Worm (Caenorhabditis elegans) whole organism, L1 larva: ENCODE data around the gene srg-5.

ENCODE experiments used
- C04F5.9 ChIP-seq: sonication (generic microtip); optimal IDR thresholded peaks from 2 replicates; lab custom pipeline; 2016; ENCODE audit warnings: missing genetic modification characterization, missing compliant biosample characterization
- C16A3.4 ChIP-seq: fragments of 150-350 bp; optimal IDR thresholded peaks from 2 replicates; lab custom pipeline; 2014; ENCODE audit warnings: missing biosample characterization, missing genetic modification characterization
- C34B4.2 ChIP-seq: sonication (generic microtip); optimal IDR thresholded peaks from 2 replicates; lab custom pipeline; 2017; ENCODE audit warnings: mild to moderate bottlenecking, missing genetic modification characterization, missing compliant biosample characterization
- alr-1 ChIP-seq: fragments of 200-800 bp; sonication (Bioruptor generic); optimal IDR thresholded peaks from 2 replicates; lab custom pipeline; 2018; ENCODE audit warnings: borderline replicate concordance, mild to moderate bottlenecking, missing genetic modification characterization, missing compliant biosample characterization
- ama-1 ChIP-seq: fragments of 150-350 bp; optimal IDR thresholded peaks from 2 replicates; lab custom pipeline; 2014
- blmp-1 ChIP-seq: fragments of 150-350 bp; optimal IDR thresholded peaks from 2 replicates; lab custom pipeline; 2014; ENCODE audit warnings: missing biosample characterization, missing genetic modification characterization
- ceh-63 ChIP-seq: fragments of 200-800 bp; sonication (Bioruptor generic); optimal IDR thresholded peaks from 2 replicates; lab custom pipeline; 2018; ENCODE audit warnings: mild to moderate bottlenecking, missing genetic modification characterization, missing compliant biosample characterization
- ceh-82 ChIP-seq, 3 experiments: fragments of 150-350 bp in 1 of 3; sonication (generic microtip) in 2 of 3; optimal IDR thresholded peaks; 2 replicates each; lab custom pipeline; 2014 to 2017; ENCODE audit warnings: missing biosample characterization in 3 of 3, missing genetic modification characterization in 3 of 3
- ces-1 ChIP-seq: fragments of 150-350 bp; optimal IDR thresholded peaks from 2 replicates; lab custom pipeline; 2014; ENCODE audit warnings: missing biosample characterization, missing genetic modification reagents, missing genetic modification characterization
- dpl-1 ChIP-seq, 3 experiments: fragments of 150-350 bp in 2 of 3; sonication (generic microtip) in 1 of 3; optimal IDR thresholded peaks; 2 replicates each; lab custom pipeline; 2014 to 2017; ENCODE audit warnings: missing biosample characterization in 3 of 3, missing genetic modification characterization in 3 of 3, missing genetic modification reagents in 3 of 3
- efl-1 ChIP-seq, 4 experiments: fragments of 150-350 bp; optimal IDR thresholded peaks in 3 of 4; peaks in 1 of 4; 1 replicate in 1 of 4; 2 replicates in 3 of 4; lab custom pipeline; 2014; ENCODE audit warnings: missing biosample characterization in 2 of 4, missing genetic modification characterization in 2 of 4, missing genetic modification reagents in 2 of 4
- efl-3 ChIP-seq: fragments of 200-800 bp; sonication (Bioruptor generic); optimal IDR thresholded peaks from 2 replicates; lab custom pipeline; 2018; ENCODE audit warnings: mild to moderate bottlenecking, missing genetic modification characterization, missing compliant biosample characterization
- egl-13 ChIP-seq: sonication (generic microtip); optimal IDR thresholded peaks from 2 replicates; lab custom pipeline; 2016; ENCODE audit warnings: missing genotype, missing genetic modification reagents, missing genetic modification characterization, missing compliant biosample characterization
- egl-27 ChIP-seq, 2 experiments: fragments of 150-350 bp in 1 of 2; sonication (generic microtip); optimal IDR thresholded peaks; 3 replicates each; lab custom pipeline; 2017 to 2018; ENCODE audit warnings: missing biosample characterization in 2 of 2, missing genetic modification characterization in 2 of 2, missing genetic modification reagents in 2 of 2
- elt-2 ChIP-seq: sonication (generic microtip); optimal IDR thresholded peaks from 2 replicates; lab custom pipeline; 2016; ENCODE audit warnings: missing genetic modification characterization, mild to moderate bottlenecking, inconsistent platforms, missing compliant biosample characterization, missing genetic modification reagents
- fkh-10 ChIP-seq: sonication (generic microtip); optimal IDR thresholded peaks from 2 replicates; lab custom pipeline; 2017; ENCODE audit warnings: missing biosample characterization, missing genetic modification reagents, missing genetic modification characterization
- fkh-4 ChIP-seq: sonication (generic microtip); optimal IDR thresholded peaks from 2 replicates; lab custom pipeline; 2016; ENCODE audit warnings: missing compliant biosample characterization, missing genetic modification characterization, borderline replicate concordance
- fos-1 ChIP-seq: fragments of 150-350 bp; optimal IDR thresholded peaks from 2 replicates; lab custom pipeline; 2014; ENCODE audit warnings: missing biosample characterization, missing genetic modification characterization
- grh-1 ChIP-seq: fragments of 200-800 bp; sonication (Bioruptor generic); IDR thresholded peaks from 2 replicates; pipeline ENCODE4 v1.3.6; 2022; ENCODE audit warnings: missing genetic modification reagents, missing genetic modification characterization, missing compliant biosample characterization
- hlh-4 ChIP-seq: sonication (generic microtip); optimal IDR thresholded peaks from 2 replicates; lab custom pipeline; 2016; ENCODE audit warnings: mild to moderate bottlenecking, missing genetic modification characterization, missing compliant biosample characterization
- jun-1 ChIP-seq: fragments of 150-350 bp; optimal IDR thresholded peaks from 2 replicates; lab custom pipeline; 2014; ENCODE audit warnings: missing biosample characterization, missing genetic modification reagents, missing genetic modification characterization
- lin-14 ChIP-seq: fragments of 200-800 bp; sonication (Bioruptor generic); optimal IDR thresholded peaks from 2 replicates; lab custom pipeline; 2018; ENCODE audit warnings: mild to moderate bottlenecking, missing genetic modification characterization, moderate library complexity, missing compliant biosample characterization
- lin-15B ChIP-seq: fragments of 150-350 bp; sonication (generic microtip); optimal IDR thresholded peaks from 3 replicates; lab custom pipeline; 2014; ENCODE audit warnings: missing biosample characterization, missing genetic modification characterization
- lin-35 ChIP-seq, 2 experiments: fragments of 150-350 bp; optimal IDR thresholded peaks; 2 replicates each; lab custom pipeline; 2014; ENCODE audit warnings: missing biosample characterization in 2 of 2, missing genetic modification characterization in 2 of 2, missing genetic modification reagents in 2 of 2
- lin-39 ChIP-seq: fragments of 150-350 bp; optimal IDR thresholded peaks from 2 replicates; lab custom pipeline; 2014; ENCODE audit warnings: missing biosample characterization, missing genetic modification reagents, missing genetic modification characterization
- lsy-2 ChIP-seq, 2 experiments: fragments of 150-350 bp; optimal IDR thresholded peaks; 2 replicates each; lab custom pipeline; 2014; ENCODE audit warnings: missing biosample characterization in 2 of 2, missing genetic modification characterization in 2 of 2
- nhr-19 ChIP-seq: fragments of 200-800 bp; sonication (Bioruptor generic); conservative IDR thresholded peaks from 2 replicates; pipeline ENCODE4 v1.3.6; 2022; ENCODE audit warnings: missing genetic modification characterization, missing compliant biosample characterization
- nhr-20 ChIP-seq: sonication (generic microtip); optimal IDR thresholded peaks from 2 replicates; lab custom pipeline; 2016; ENCODE audit warnings: mild to moderate bottlenecking, missing genetic modification characterization, missing compliant biosample characterization
- nhr-237 ChIP-seq: fragments of 150-350 bp; optimal IDR thresholded peaks from 2 replicates; lab custom pipeline; 2014; ENCODE audit warnings: missing biosample characterization, missing genetic modification characterization
- nhr-28 ChIP-seq: fragments of 150-350 bp; optimal IDR thresholded peaks from 2 replicates; lab custom pipeline; 2014; ENCODE audit warnings: missing biosample characterization, missing genetic modification characterization
- nhr-47 ChIP-seq: sonication (generic microtip); optimal IDR thresholded peaks from 2 replicates; lab custom pipeline; 2016; ENCODE audit warnings: mild to moderate bottlenecking, missing genetic modification characterization, moderate library complexity, missing compliant biosample characterization
- nhr-77 ChIP-seq: fragments of 150-350 bp; optimal IDR thresholded peaks from 2 replicates; lab custom pipeline; 2014; ENCODE audit warnings: missing biosample characterization, missing genetic modification characterization
- nhr-85 ChIP-seq: sonication (generic microtip); peaks from one replicate; lab custom pipeline; 2016; ENCODE audit warnings: missing genetic modification characterization, inconsistent platforms, missing compliant biosample characterization
- nhr-90 ChIP-seq: sonication (generic microtip); optimal IDR thresholded peaks from 2 replicates; lab custom pipeline; 2016; ENCODE audit warnings: mild to moderate bottlenecking, missing genetic modification characterization, missing compliant biosample characterization; ENCODE audit not compliant: poor library complexity
- pax-3 ChIP-seq: fragments of 200-800 bp; sonication (Bioruptor generic); optimal IDR thresholded peaks from 2 replicates; lab custom pipeline; 2018; ENCODE audit warnings: mild to moderate bottlenecking, missing genetic modification characterization, moderate library complexity, missing compliant biosample characterization
- rnt-1 ChIP-seq: sonication (generic microtip); optimal IDR thresholded peaks from 2 replicates; lab custom pipeline; 2016; ENCODE audit warnings: mild to moderate bottlenecking, missing genetic modification characterization, moderate library complexity, missing compliant biosample characterization
- skn-1 ChIP-seq: fragments of 150-350 bp; optimal IDR thresholded peaks from 2 replicates; lab custom pipeline; 2014; ENCODE audit warnings: missing biosample characterization, missing genetic modification characterization
- snu-23 ChIP-seq: sonication (generic microtip); optimal IDR thresholded peaks from 2 replicates; lab custom pipeline; 2016; ENCODE audit warnings: missing genetic modification characterization, missing compliant biosample characterization
- sup-37 ChIP-seq: fragments of 200-800 bp; sonication (Bioruptor generic); optimal IDR thresholded peaks from 2 replicates; lab custom pipeline; 2018; ENCODE audit warnings: mild to moderate bottlenecking, missing genetic modification characterization, missing compliant biosample characterization
- swsn-7 ChIP-seq: sonication (generic microtip); optimal IDR thresholded peaks from 2 replicates; lab custom pipeline; 2016; ENCODE audit warnings: missing genetic modification characterization, missing compliant biosample characterization
- tlp-1 ChIP-seq: fragments of 150-350 bp; optimal IDR thresholded peaks from 2 replicates; lab custom pipeline; 2014; ENCODE audit warnings: missing biosample characterization, missing genetic modification characterization
- unc-130 ChIP-seq: fragments of 150-350 bp; optimal IDR thresholded peaks from 2 replicates; lab custom pipeline; 2017; ENCODE audit warnings: missing biosample characterization, missing genetic modification characterization, inconsistent platforms
- unc-86 ChIP-seq: sonication (generic microtip); optimal IDR thresholded peaks from 2 replicates; lab custom pipeline; 2016; ENCODE audit warnings: missing genetic modification characterization, missing compliant biosample characterization
- zag-1 ChIP-seq: fragments of 150-350 bp; optimal IDR thresholded peaks from 2 replicates; lab custom pipeline; 2014; ENCODE audit warnings: missing biosample characterization, missing genetic modification characterization
- ztf-11 ChIP-seq, 2 experiments: sonication (generic microtip); optimal IDR thresholded peaks; 2 replicates each; lab custom pipeline; 2016 to 2017; ENCODE audit warnings: missing genetic modification characterization in 2 of 2, missing biosample characterization in 1 of 2, missing compliant biosample characterization in 1 of 2
- ztf-4 ChIP-seq: fragments of 150-350 bp; optimal IDR thresholded peaks from 2 replicates; lab custom pipeline; 2014; ENCODE audit warnings: missing biosample characterization, missing genetic modification characterization

srg-5 gene

DNA sequence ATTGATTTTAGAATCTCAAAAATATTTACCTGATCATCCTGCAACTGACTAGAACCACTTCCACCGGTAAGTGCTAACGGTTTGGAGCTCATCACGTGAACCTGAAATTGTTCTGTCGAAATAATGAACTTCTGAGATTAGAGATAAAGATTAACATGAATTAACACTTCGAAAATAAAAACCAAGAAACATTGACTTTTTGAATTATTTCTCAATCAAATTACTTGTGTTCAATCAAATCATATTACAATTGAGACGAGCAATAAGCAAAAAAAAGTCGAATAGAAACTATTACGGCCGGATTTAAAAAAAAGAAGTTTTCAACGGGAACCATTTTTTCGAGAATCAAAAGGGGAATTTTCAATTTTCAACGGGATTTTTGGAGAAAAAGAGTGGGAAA, 18.6 kb downstream of the srg-5 start, which contains the start of gene bcas-2:
Gene bcas-2 (minus strand): TSS at position 101 of the 400 bp plus-strand sequence.
- TF ChIP-seq nhr-85 (tag; lab: Kevin White, UChicago) (no peak), sup-37 (GFP tag; lab: Kevin White, UChicago) (no peak), egl-27 (tag; optimal IDR thresholded peaks at IDR 0.05; lab: Kevin White, UChicago) (no peak), ces-1 (GFP tag; lab: Kevin White, UChicago) (no peak), C04F5.9 (no peak), efl-3 (GFP tag; lab: Kevin White, UChicago) (no peak), ama-1 (no peak), pax-3 (tag; lab: Kevin White, UChicago) (no peak), unc-130 (tag; lab: Kevin White, UChicago) (no peak), fos-1 (tag; lab: Kevin White, UChicago) (no peak), ceh-82 (tag; optimal IDR thresholded peaks at IDR 0.05; lab: Kevin White, UChicago) (no peak), nhr-77 (tag; lab: Kevin White, UChicago) (no peak), tlp-1 (tag; lab: Kevin White, UChicago) (no peak), ceh-63 (GFP tag; lab: Kevin White, UChicago) (no peak), lin-15B (no peak), ztf-4 (no peak), fkh-10 (GFP tag; lab: Kevin White, UChicago) (no peak), nhr-28 (tag; lab: Kevin White, UChicago) (no peak), swsn-7 (no peak), snu-23 (GFP tag; lab: Kevin White, UChicago) (no peak)

DNA sequence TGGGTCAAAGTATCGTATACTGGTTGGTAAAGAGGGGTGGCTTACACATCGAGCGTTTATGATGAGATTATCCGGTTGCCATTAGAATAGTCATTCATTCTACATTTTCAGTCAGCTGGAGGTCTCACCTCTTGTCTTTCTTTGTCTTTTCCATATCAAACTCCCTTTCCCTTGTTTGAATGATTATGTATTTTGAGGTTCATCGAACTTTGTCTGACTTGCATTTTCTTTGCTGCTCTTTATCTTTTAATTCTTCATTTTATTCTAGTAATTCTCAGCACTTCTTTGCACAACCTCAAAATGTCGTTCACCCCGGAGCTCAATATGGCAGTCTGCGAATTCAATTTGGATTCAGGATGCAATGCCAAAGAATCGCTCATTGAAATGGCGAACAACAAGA, 23.8 kb downstream of the srg-5 start, which contains the start of gene T12A2.3:
Gene T12A2.3 (plus strand): TSS at position 301 of the 400 bp plus-strand sequence.
- TF ChIP-seq ztf-11 (tag; optimal IDR thresholded peaks at IDR 0.05; lab: Kevin White, UChicago), result no peak

DNA sequence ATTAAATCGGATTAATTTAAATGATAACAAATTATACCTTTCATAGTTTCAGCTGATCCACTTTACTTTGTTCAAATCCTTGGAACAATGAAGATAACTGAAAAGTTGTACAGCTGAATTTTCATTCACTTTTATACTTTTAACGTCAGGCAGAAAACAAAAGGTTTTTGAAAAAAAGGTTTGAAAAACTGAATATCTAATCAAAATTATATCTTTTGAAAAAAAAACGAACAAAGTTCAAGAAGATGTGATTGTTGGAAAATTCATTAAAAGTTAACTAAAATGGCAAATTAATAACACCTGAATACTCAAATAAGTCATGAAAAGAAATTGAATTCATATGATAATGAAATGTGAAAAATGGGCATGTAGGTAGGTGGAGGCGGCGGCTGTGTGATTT, 27.7 kb downstream of the srg-5 start, which contains the start of gene T12A2.21:
Gene T12A2.21 (minus strand): TSS at position 101 of the 400 bp plus-strand sequence.
- TF ChIP-seq lin-15B (no peak), skn-1 (tag; lab: Kevin White, UChicago) (no peak), nhr-237 (tag; lab: Kevin White, UChicago) (no peak), sup-37 (GFP tag; lab: Kevin White, UChicago) (no peak), ztf-11 (tag; optimal IDR thresholded peaks at IDR 0.05; lab: Kevin White, UChicago) (no peak), unc-86 (tag; lab: Kevin White, UChicago) (no peak), nhr-19 (GFP tag; lab: Robert Waterston, UW) (no peak), nhr-20 (no peak), grh-1 (GFP tag; lab: Robert Waterston, UW) (no peak), egl-13 (tag; lab: Kevin White, UChicago) (no peak), fkh-4 (tag; lab: Kevin White, UChicago) (no peak), ceh-63 (GFP tag; lab: Kevin White, UChicago) (no peak)
- TF ChIP-seq, all 84 proteins: peak for 0

DNA sequence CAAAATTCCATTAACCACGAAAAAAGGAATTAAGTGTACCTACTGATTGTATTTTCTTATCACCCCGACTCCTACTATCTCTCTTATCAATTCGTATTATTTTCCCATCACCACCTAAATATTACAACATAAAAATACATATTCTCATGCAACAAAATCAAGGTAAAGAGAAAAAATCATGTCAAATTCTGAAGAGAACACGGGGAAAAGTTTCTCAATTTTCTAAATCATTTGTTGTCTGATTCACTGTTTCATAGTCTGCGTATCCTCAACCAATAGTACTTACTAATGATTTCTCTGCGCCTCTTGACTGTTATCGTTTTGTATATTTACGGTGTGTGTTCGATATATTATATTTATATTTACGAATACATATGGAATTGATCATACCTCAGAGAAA, 32.5 kb downstream of the srg-5 start:
- TF ChIP-seq sup-37 (GFP tag; lab: Kevin White, UChicago) (no peak), ama-1 (no peak), zag-1 (tag; lab: Kevin White, UChicago) (no peak), nhr-20 (peak; percentile 20), jun-1 (peak; percentile 1), ceh-63 (GFP tag; lab: Kevin White, UChicago) (no peak), C34B4.2 (tag; lab: Kevin White, UChicago) (no peak), lin-14 (GFP tag; lab: Kevin White, UChicago) (no peak), lsy-2 (tag; optimal IDR thresholded peaks at IDR 0.05; lab: Kevin White, UChicago) (no peak), efl-1 (optimal IDR thresholded peaks at IDR 0.05; lab: Kevin White, UChicago) (peak in 1 of 2 experiments; percentile 4), efl-1 (GFP tag; optimal IDR thresholded peaks at IDR 0.05 in 1 of 2; lab: Kevin White, UChicago) (peak in 1 of 2 experiments; percentile 83), tlp-1 (tag; lab: Kevin White, UChicago) (peak; percentile 5), lin-35 (GFP tag; optimal IDR thresholded peaks at IDR 0.05; lab: Kevin White, UChicago) (peak in 1 of 2 experiments; percentile 47), nhr-90 (no peak), lin-39 (tag; lab: Kevin White, UChicago) (no peak), C16A3.4 (tag; lab: Kevin White, UChicago) (peak; percentile 1), blmp-1 (tag; lab: Kevin White, UChicago) (peak; percentile 39), rnt-1 (no peak), hlh-4 (tag; lab: Kevin White, UChicago) (no peak), dpl-1 (GFP tag; optimal IDR thresholded peaks at IDR 0.05; lab: Kevin White, UChicago) (no peak), alr-1 (tag; lab: Kevin White, UChicago) (no peak), elt-2 (peak; percentile 69), ztf-4 (no peak), nhr-47 (tag; lab: Kevin White, UChicago) (no peak)
